Worm (Caenorhabditis elegans): ENCODE results near the gene F53F8.5.
A peak's percentile ranks its signal among the peaks of the same experiment; 100 is the strongest.

The F53F8.5 gene

DNA sequence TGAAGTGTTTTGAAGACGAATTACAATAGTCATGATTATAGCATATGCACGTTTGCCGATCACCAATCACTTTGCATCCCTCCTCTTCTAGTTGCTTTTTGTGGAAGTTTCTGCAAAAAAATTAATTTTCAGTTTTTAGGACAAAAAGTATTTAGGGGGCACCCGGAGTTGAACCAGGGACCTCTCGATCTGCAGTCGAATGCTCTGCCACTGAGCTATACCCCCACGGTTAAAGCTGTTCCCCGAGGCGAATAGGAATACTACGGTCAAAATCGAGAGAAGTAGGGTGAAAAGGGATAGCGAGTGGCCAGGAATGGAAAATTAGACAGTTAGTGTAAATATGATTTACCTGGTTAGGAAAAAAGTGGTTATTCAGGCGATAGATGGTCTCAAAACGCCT lies 9.9 kb downstream of the F53F8.5 start (continued):
- TF ChIP-seq Y5F2A.4 (GFP tag; optimal IDR thresholded peaks at IDR 0.05), result peak; percentile 22
- TF ChIP-seq nhr-48 (tag; optimal IDR thresholded peaks at IDR 0.05), result peak; percentile 38
- TF ChIP-seq pqm-1 (tag; optimal IDR thresholded peaks at IDR 0.05), result no peak
- TF ChIP-seq lin-39 (tag; optimal IDR thresholded peaks at IDR 0.05), result no peak
- peak; percentile 71; the same call in 1 of the 2 replicates for TF ChIP-seq Y75B8A.6 (GFP tag; IDR thresholded peaks at IDR 0.05)
- TF ChIP-seq ceh-62 (tag; optimal IDR thresholded peaks at IDR 0.05), result no peak
- peak; percentile 33 for TF ChIP-seq dve-1 (tag; optimal IDR thresholded peaks at IDR 0.05; ENCODE audit: insufficient read depth)
- peak in 1 of 2 experiments; percentile 8 for TF ChIP-seq hif-1 (tag; optimal IDR thresholded peaks at IDR 0.05)
- no peak for TF ChIP-seq lin-15B (tag; optimal IDR thresholded peaks at IDR 0.05)
- TF ChIP-seq Y48G9A.11 (GFP tag; IDR thresholded peaks at IDR 0.05), result peak; percentile 80
- peak; percentile 92 for TF ChIP-seq lim-7 (GFP tag; IDR thresholded peaks at IDR 0.05)
- TF ChIP-seq ceh-20 (GFP tag; IDR thresholded peaks at IDR 0.05), result peak; percentile 44; the same call in 1 of the 2 replicates
- TF ChIP-seq lir-3 (tag; optimal IDR thresholded peaks at IDR 0.05), result peak; percentile 47
- TF ChIP-seq nhr-11 (tag; optimal IDR thresholded peaks at IDR 0.05), result no peak
- TF ChIP-seq zip-2 (tag; optimal IDR thresholded peaks at IDR 0.05), result no peak
- peak; percentile 89 for TF ChIP-seq ceh-44 (GFP tag; IDR thresholded peaks at IDR 0.05)
- TF ChIP-seq unc-62 (GFP tag; optimal IDR thresholded peaks at IDR 0.05 in 1 of 2), result no peak
- TF ChIP-seq unc-62 (tag; optimal IDR thresholded peaks at IDR 0.05), result no peak
- peak; percentile 82 for TF ChIP-seq mes-2 (tag; optimal IDR thresholded peaks at IDR 0.05; ENCODE audit: poor library complexity, severe bottlenecking)
- TF ChIP-seq mdt-29 (GFP tag; IDR thresholded peaks at IDR 0.05), result peak; percentile 66
- peak; percentile 11 for TF ChIP-seq zfp-2 (tag; optimal IDR thresholded peaks at IDR 0.05)
- TF ChIP-seq ama-1 (optimal IDR thresholded peaks at IDR 0.05), result no peak
- TF ChIP-seq nhr-41 (GFP tag; IDR thresholded peaks at IDR 0.05), result no peak
- peak; percentile 76; the same call in 1 of the 2 replicates for TF ChIP-seq D1046.2 (GFP tag; IDR thresholded peaks at IDR 0.05)
- TF ChIP-seq mxl-2 (GFP tag; conservative IDR thresholded peaks at IDR 0.05), result peak; percentile 51; the same call in 1 of the 2 replicates
- peak; percentile 56 for TF ChIP-seq rbr-2 (tag; optimal IDR thresholded peaks at IDR 0.05)
- TF ChIP-seq tra-1 (GFP tag; IDR thresholded peaks at IDR 0.05), result peak; percentile 83
- no peak for TF ChIP-seq cey-2 (tag; optimal IDR thresholded peaks at IDR 0.05; ENCODE audit: borderline replicate concordance, insufficient read depth)
- TF ChIP-seq dmd-6 (GFP tag; IDR thresholded peaks at IDR 0.05), result peak; percentile 65
- TF ChIP-seq lin-13 (GFP tag; optimal IDR thresholded peaks at IDR 0.05), result no peak
- peak; percentile 58 for TF ChIP-seq nhr-6 (tag; optimal IDR thresholded peaks at IDR 0.05)
- TF ChIP-seq zag-1 (tag; optimal IDR thresholded peaks at IDR 0.05), result no peak
- TF ChIP-seq nhr-28 (tag; optimal IDR thresholded peaks at IDR 0.05), result peak; percentile 29
- TF ChIP-seq spr-1 (tag; optimal IDR thresholded peaks at IDR 0.05), result peak; percentile 53
- TF ChIP-seq hlh-11 (tag; optimal IDR thresholded peaks at IDR 0.05), result peak; percentile 47
- TF ChIP-seq Y105C5A.15 (GFP tag; IDR thresholded peaks at IDR 0.05), result peak; percentile 86
- TF ChIP-seq F26F4.8 (GFP tag; conservative IDR thresholded peaks at IDR 0.05), result peak; percentile 88
- no peak for TF ChIP-seq ztf-11 (tag; optimal IDR thresholded peaks at IDR 0.05)
- TF ChIP-seq egl-43 (GFP tag; IDR thresholded peaks at IDR 0.05), result peak; percentile 95
- TF ChIP-seq mep-1 (tag; optimal IDR thresholded peaks at IDR 0.05), result peak; percentile 59
- peak; percentile 29; the same call in 1 of the 2 replicates for TF ChIP-seq dmd-9 (GFP tag; IDR thresholded peaks at IDR 0.05)
- TF ChIP-seq lin-38 (GFP tag; IDR thresholded peaks at IDR 0.05), result peak; percentile 71
- peak; percentile 21; the same call in 1 of the 2 replicates for TF ChIP-seq F44E2.7 (GFP tag; IDR thresholded peaks at IDR 0.05)
- peak; percentile 36 for TF ChIP-seq spr-3 (GFP tag; optimal IDR thresholded peaks at IDR 0.05)
- peak; percentile 61; the same call in 1 of the 2 replicates for TF ChIP-seq madf-9 (GFP tag; conservative IDR thresholded peaks at IDR 0.05)
- TF ChIP-seq dpl-1 (GFP tag; optimal IDR thresholded peaks at IDR 0.05), result peak; percentile 13
- no peak for TF ChIP-seq fkh-10 (GFP tag; optimal IDR thresholded peaks at IDR 0.05)
- TF ChIP-seq tag-97 (GFP tag; IDR thresholded peaks at IDR 0.05), result no peak
- TF ChIP-seq hmg-1.1 (GFP tag; IDR thresholded peaks at IDR 0.05), result peak; percentile 78
- TF ChIP-seq saeg-2 (GFP tag; IDR thresholded peaks at IDR 0.05), result 0 out of 2 replicates have a peak, but pooled peaks have one; percentile 11
- no peak for TF ChIP-seq daf-8 (GFP tag; IDR thresholded peaks at IDR 0.05)

Data from whole organism, L4 larva.